Fruit fly (Drosophila melanogaster) whole organism, pupa: ENCODE data around the gene CG12395.

Experiments
- CG8159 ChIP-seq: fragments of 200-800 bp; sonication (Bioruptor generic); optimal IDR thresholded peaks from 3 replicates; lab custom pipeline; 2018; ENCODE audit warnings: missing biosample characterization, mild to moderate bottlenecking, missing genetic modification characterization, moderate library complexity
- EcR ChIP-seq: fragments of 200-800 bp; sonication (Bioruptor generic); optimal IDR thresholded peaks from 3 replicates; lab custom pipeline; 2019; ENCODE audit warnings: missing biosample characterization, missing genetic modification characterization, mild to moderate bottlenecking, moderate library complexity, missing genetic modification reagents
- fd96Ca ChIP-seq: fragments of 200-800 bp; sonication (Bioruptor generic); IDR thresholded peaks from 3 replicates; pipeline ENCODE4 v1.3.6; 2022; ENCODE audit warnings: missing biosample characterization, missing genetic modification characterization

- peak; percentile 25 for TF ChIP-seq CG8159 (tag; lab: Kevin White, UChicago)
- TF ChIP-seq fd96Ca (GFP tag; lab: Robert Waterston, UW): no peak; the same call in 2 of the 3 replicates
- peak; percentile 22 for TF ChIP-seq EcR (GFP tag; lab: Kevin White, UChicago)
These were observed 28.8 kb upstream of the CG12395 start, which contains the start of gene Tob for dm6 chrX:16091431-16091990.
